Fruit fly (Drosophila melanogaster) whole organism, embryonic: Measurements from ENCODE around the gene Asator.

ENCODE experiments used
- Abd-B ChIP-seq: fragments of 200-800 bp; sonication (Bioruptor generic); optimal IDR thresholded peaks from 2 replicates; lab custom pipeline; 2018; ENCODE audit warnings: missing biosample characterization, mild to moderate bottlenecking, missing genetic modification characterization, moderate library complexity
- Adf1 ChIP-seq: fragments of 200-800 bp; sonication (Bioruptor generic); IDR thresholded peaks from 2 replicates; pipeline ENCODE4 v1.3.6; 2022; ENCODE audit warnings: missing biosample characterization, missing genetic modification characterization
- CG13894 ChIP-seq: fragments of 200-800 bp; sonication (Bioruptor generic); optimal IDR thresholded peaks from 3 replicates; lab custom pipeline; 2018; ENCODE audit warnings: missing biosample characterization, mild to moderate bottlenecking, missing genetic modification characterization, moderate library complexity
- CG14860 ChIP-seq: fragments of 200-800 bp; sonication (Bioruptor generic); IDR thresholded peaks from 3 replicates; pipeline ENCODE4 v1.3.6; 2022; ENCODE audit warnings: missing biosample characterization, missing genetic modification characterization; ENCODE audit not compliant: partially characterized antibody
- CG16779 ChIP-seq: fragments of 200-800 bp; sonication (Bioruptor generic); IDR thresholded peaks from 2 replicates; pipeline ENCODE4 v1.3.6; 2022; ENCODE audit warnings: missing biosample characterization, missing genetic modification characterization
- CG17186 ChIP-seq: fragments of 200-800 bp; sonication (Bioruptor generic); optimal IDR thresholded peaks from 3 replicates; lab custom pipeline; 2017; ENCODE audit warnings: missing biosample characterization, missing genetic modification reagents, missing genetic modification characterization
- CG1832 ChIP-seq: fragments of 200-800 bp; sonication (Bioruptor generic); optimal IDR thresholded peaks from 2 replicates; lab custom pipeline; 2017; ENCODE audit warnings: missing biosample characterization, mild to moderate bottlenecking, missing genetic modification characterization, inconsistent platforms
- CG18599 ChIP-seq: fragments of 200-800 bp; sonication (Bioruptor generic); optimal IDR thresholded peaks from 3 replicates; lab custom pipeline; 2017; ENCODE audit warnings: missing biosample characterization, missing genetic modification characterization, mild to moderate bottlenecking, moderate library complexity, missing genetic modification reagents
- CG2199 ChIP-seq: fragments of 200-800 bp; sonication (Bioruptor generic); IDR thresholded peaks from 3 replicates; pipeline ENCODE4 v1.3.6; 2022; ENCODE audit warnings: missing biosample characterization, missing genetic modification characterization
- CG30403 ChIP-seq: fragments of 200-800 bp; sonication (Bioruptor generic); optimal IDR thresholded peaks from 3 replicates; lab custom pipeline; 2016; ENCODE audit warnings: missing biosample characterization, missing genetic modification characterization
- CG3163 ChIP-seq: fragments of 200-800 bp; sonication (Bioruptor generic); optimal IDR thresholded peaks from 3 replicates; lab custom pipeline; 2016; ENCODE audit warnings: missing biosample characterization, missing genetic modification characterization
- CG32532 ChIP-seq: fragments of 200-800 bp; sonication (Bioruptor generic); IDR thresholded peaks from 2 replicates; pipeline ENCODE4 v1.3.6; 2022; ENCODE audit warnings: missing biosample characterization, missing genetic modification characterization
- CG42726 ChIP-seq: fragments of 200-800 bp; sonication (Bioruptor generic); IDR thresholded peaks from 2 replicates; pipeline ENCODE4 v1.3.6; 2022; ENCODE audit warnings: missing biosample characterization, missing genetic modification characterization; ENCODE audit not compliant: partially characterized antibody
- CG4360 ChIP-seq: fragments of 200-800 bp; sonication (Bioruptor generic); IDR thresholded peaks from 2 replicates; pipeline ENCODE4 v1.3.6; 2022; ENCODE audit warnings: missing biosample characterization, missing genetic modification characterization
- CG6175 ChIP-seq: fragments of 200-800 bp; sonication (Bioruptor generic); IDR thresholded peaks from 3 replicates; pipeline ENCODE4 v1.3.6; 2022; ENCODE audit warnings: missing biosample characterization, missing genetic modification characterization
- CG6689 ChIP-seq: fragments of 200-800 bp; sonication (Bioruptor generic); IDR thresholded peaks from 2 replicates; pipeline ENCODE4 v1.3.6; 2022; ENCODE audit warnings: missing biosample characterization, missing genetic modification characterization
- CG7357 ChIP-seq: fragments of 200-800 bp; sonication (Bioruptor generic); IDR thresholded peaks from 3 replicates; pipeline ENCODE4 v1.3.6; 2022; ENCODE audit warnings: missing biosample characterization, missing genetic modification characterization
- CG7556 ChIP-seq: fragments of 200-800 bp; sonication (Bioruptor generic); optimal IDR thresholded peaks from 2 replicates; lab custom pipeline; 2017; ENCODE audit warnings: missing biosample characterization, mild to moderate bottlenecking, missing genetic modification characterization
- CG8359 ChIP-seq: fragments of 200-800 bp; sonication (Bioruptor generic); optimal IDR thresholded peaks from 2 replicates; lab custom pipeline; 2017; ENCODE audit warnings: missing biosample characterization, mild to moderate bottlenecking, missing genetic modification characterization, borderline replicate concordance
- D19A ChIP-seq: fragments of 200-800 bp; optimal IDR thresholded peaks from 3 replicates; lab custom pipeline; 2019; ENCODE audit warnings: missing biosample characterization, mild to moderate bottlenecking, missing genetic modification characterization, moderate library complexity
- Dbx ChIP-seq: fragments of 200-800 bp; sonication (Bioruptor generic); IDR thresholded peaks from 3 replicates; pipeline ENCODE4 v1.3.6; 2022; ENCODE audit warnings: missing biosample characterization, missing genetic modification characterization
- Deaf1 ChIP-seq: fragments of 200-800 bp; optimal IDR thresholded peaks from 3 replicates; lab custom pipeline; 2019; ENCODE audit warnings: missing biosample characterization, mild to moderate bottlenecking, missing genetic modification characterization, moderate library complexity
- Hmr ChIP-seq: fragments of 200-800 bp; sonication (Bioruptor generic); optimal IDR thresholded peaks from 3 replicates; lab custom pipeline; 2017; ENCODE audit warnings: mild to moderate bottlenecking, missing biosample characterization, missing genetic modification reagents, missing genetic modification characterization
- Med ChIP-seq: fragments of 200-800 bp; sonication (Bioruptor generic); peaks from one replicate; lab custom pipeline; 2016; ENCODE audit warnings: missing biosample characterization, missing genetic modification characterization, mild to moderate bottlenecking, inconsistent platforms, moderate library complexity
- NFAT ChIP-seq: fragments of 200-800 bp; sonication (Bioruptor generic); IDR thresholded peaks from 2 replicates; pipeline ENCODE4 v1.3.6; 2022; ENCODE audit warnings: missing biosample characterization, missing genetic modification characterization
- Nf-YB ChIP-seq: fragments of 200-800 bp; sonication (Bioruptor generic); optimal IDR thresholded peaks from 3 replicates; lab custom pipeline; 2019; ENCODE audit warnings: missing biosample characterization, mild to moderate bottlenecking, missing genetic modification characterization, moderate library complexity
- Trl ChIP-seq, 3 experiments: fragments of >200 bp in 2 of 3; fragments of 200-800 bp in 1 of 3; sonication (Bioruptor generic) in 1 of 3; optimal IDR thresholded peaks; 2 replicates in 1 of 3; 3 replicates in 2 of 3; lab custom pipeline; 2016 to 2017; ENCODE audit warnings: missing biosample characterization in 1 of 3, missing genetic modification characterization in 1 of 3
- ab ChIP-seq: fragments of 200-800 bp; sonication (Bioruptor generic); optimal IDR thresholded peaks from 2 replicates; lab custom pipeline; 2016; ENCODE audit warnings: missing biosample characterization, missing genetic modification characterization
- abd-A ChIP-seq: fragments of 200-800 bp; sonication (Bioruptor generic); optimal IDR thresholded peaks from 3 replicates; lab custom pipeline; 2019; ENCODE audit warnings: missing biosample characterization, mild to moderate bottlenecking, missing genetic modification characterization, moderate library complexity
- ash1 ChIP-seq: fragments of 200-800 bp; sonication (Bioruptor generic); optimal IDR thresholded peaks from 2 replicates; lab custom pipeline; 2018; ENCODE audit warnings: missing biosample characterization, mild to moderate bottlenecking, missing genetic modification characterization
- bbx ChIP-seq: fragments of 200-800 bp; sonication (Bioruptor generic); IDR thresholded peaks from 2 replicates; pipeline ENCODE4 v1.3.6; 2022; ENCODE audit warnings: missing biosample characterization, missing genetic modification characterization; ENCODE audit not compliant: partially characterized antibody
- cg ChIP-seq: fragments of 200-800 bp; sonication (Bioruptor generic); optimal IDR thresholded peaks from 3 replicates; lab custom pipeline; 2019; ENCODE audit warnings: missing biosample characterization, mild to moderate bottlenecking, missing genetic modification characterization, moderate library complexity
- crol ChIP-seq: fragments of 200-800 bp; sonication (Bioruptor generic); IDR thresholded peaks from 2 replicates; pipeline ENCODE4 v1.3.6; 2022; ENCODE audit warnings: missing biosample characterization, missing genetic modification characterization
- eve ChIP-seq, 2 experiments: fragments of >200 bp; optimal IDR thresholded peaks; 2 replicates each; lab custom pipeline; 2017; ENCODE audit warnings: missing biosample characterization in 2 of 2, missing genetic modification characterization in 2 of 2
- lov ChIP-seq, 2 experiments: fragments of 200-800 bp in 1 of 2; fragments of >200 bp in 1 of 2; sonication (Bioruptor generic) in 1 of 2; IDR thresholded peaks in 1 of 2; optimal IDR thresholded peaks in 1 of 2; 2 replicates in 1 of 2; 3 replicates in 1 of 2; pipeline versions ENCODE4 v1.3.6 to Lab custom; 2017 to 2022; ENCODE audit warnings: missing biosample characterization in 1 of 2, missing genetic modification characterization in 1 of 2
- mirr ChIP-seq: fragments of 200-800 bp; sonication (Bioruptor generic); optimal IDR thresholded peaks from 3 replicates; lab custom pipeline; 2018; ENCODE audit warnings: missing biosample characterization, mild to moderate bottlenecking, missing genetic modification characterization
- onecut ChIP-seq: fragments of 200-800 bp; sonication (Bioruptor generic); IDR thresholded peaks from 2 replicates; pipeline ENCODE4 v1.3.6; 2022; ENCODE audit warnings: missing biosample characterization, missing genetic modification characterization
- prd ChIP-seq, 3 experiments: fragments of >200 bp in 2 of 3; fragments of 200-800 bp in 1 of 3; sonication (Bioruptor generic) in 1 of 3; optimal IDR thresholded peaks in 2 of 3; IDR thresholded peaks in 1 of 3; 2 replicates in 2 of 3; 3 replicates in 1 of 3; pipeline versions ENCODE4 v1.3.6 to Lab custom; 2017 to 2022; ENCODE audit warnings: missing biosample characterization in 1 of 3, missing genetic modification characterization in 1 of 3
- pros ChIP-seq: fragments of 200-800 bp; sonication (Bioruptor generic); optimal IDR thresholded peaks from 3 replicates; lab custom pipeline; 2019; ENCODE audit warnings: missing biosample characterization, mild to moderate bottlenecking, missing genetic modification characterization, moderate library complexity
- row ChIP-seq: fragments of 200-800 bp; sonication (Bioruptor generic); IDR thresholded peaks from 3 replicates; pipeline ENCODE4 v1.3.6; 2022; ENCODE audit warnings: missing biosample characterization, missing genetic modification characterization
- sd ChIP-seq: fragments of 200-800 bp; sonication (Bioruptor generic); optimal IDR thresholded peaks from 3 replicates; lab custom pipeline; 2018; ENCODE audit warnings: missing biosample characterization, mild to moderate bottlenecking, missing genetic modification characterization, moderate library complexity
- sens ChIP-seq: fragments of 200-800 bp; sonication (Bioruptor generic); peaks from one replicate; lab custom pipeline; 2016; ENCODE audit warnings: missing biosample characterization, missing genetic modification characterization
- seq ChIP-seq: fragments of 200-800 bp; sonication (Bioruptor generic); IDR thresholded peaks from 2 replicates; pipeline ENCODE4 v1.3.6; 2022; ENCODE audit warnings: missing biosample characterization, missing genetic modification characterization
- wor ChIP-seq: fragments of 200-800 bp; sonication (Bioruptor generic); IDR thresholded peaks from 2 replicates; pipeline ENCODE4 v1.3.6; 2022; ENCODE audit warnings: missing biosample characterization, missing genetic modification characterization
- z ChIP-seq: fragments of 200-800 bp; sonication (Bioruptor generic); IDR thresholded peaks from 3 replicates; pipeline ENCODE4 v1.3.6; 2022; ENCODE audit warnings: missing biosample characterization, missing genetic modification characterization
- zen ChIP-seq: fragments of 200-800 bp; sonication (Bioruptor generic); optimal IDR thresholded peaks from 3 replicates; lab custom pipeline; 2018; ENCODE audit warnings: missing biosample characterization, mild to moderate bottlenecking, missing genetic modification characterization, moderate library complexity

The Asator gene

dm6 chr4:505980-506614 is 17.3 kb upstream of the Asator start:
- TF ChIP-seq wor (GFP tag; lab: Robert Waterston, UW) (no peak), lov (optimal IDR thresholded peaks at IDR 0.05; lab: Kevin White, UChicago) (no peak), lov (GFP tag; IDR thresholded peaks at IDR 0.05; lab: Robert Waterston, UW) (no peak), cg (peak; percentile 70), row (GFP tag; lab: Robert Waterston, UW) (0 out of 3 replicates have a peak, but pooled peaks have one; percentile 7), ash1 (GFP tag; lab: Kevin White, UChicago) (peak; percentile 18), CG4360 (no peak), CG16779 (GFP tag; lab: Robert Waterston, UW) (no peak), sens (GFP tag; lab: Kevin White, UChicago) (peak; percentile 51), mirr (GFP tag; lab: Kevin White, UChicago) (no peak), z (0 out of 3 replicates have a peak, but pooled peaks have one; percentile 37), D19A (peak; percentile 67), pros (GFP tag; lab: Kevin White, UChicago) (peak; percentile 61), CG8359 (no peak), eve (GFP tag; optimal IDR thresholded peaks at IDR 0.05; lab: Kevin White, UChicago) (peak in 1 of 2 experiments; percentile 53), CG18599 (GFP tag; lab: Kevin White, UChicago) (peak; percentile 8), CG2199 (GFP tag; lab: Robert Waterston, UW) (peak; percentile 69; the same call in 2 of the 3 replicates), CG13894 (peak; percentile 33), crol (GFP tag; lab: Robert Waterston, UW) (peak; percentile 51), onecut (GFP tag; lab: Robert Waterston, UW) (peak; percentile 91)

DNA sequence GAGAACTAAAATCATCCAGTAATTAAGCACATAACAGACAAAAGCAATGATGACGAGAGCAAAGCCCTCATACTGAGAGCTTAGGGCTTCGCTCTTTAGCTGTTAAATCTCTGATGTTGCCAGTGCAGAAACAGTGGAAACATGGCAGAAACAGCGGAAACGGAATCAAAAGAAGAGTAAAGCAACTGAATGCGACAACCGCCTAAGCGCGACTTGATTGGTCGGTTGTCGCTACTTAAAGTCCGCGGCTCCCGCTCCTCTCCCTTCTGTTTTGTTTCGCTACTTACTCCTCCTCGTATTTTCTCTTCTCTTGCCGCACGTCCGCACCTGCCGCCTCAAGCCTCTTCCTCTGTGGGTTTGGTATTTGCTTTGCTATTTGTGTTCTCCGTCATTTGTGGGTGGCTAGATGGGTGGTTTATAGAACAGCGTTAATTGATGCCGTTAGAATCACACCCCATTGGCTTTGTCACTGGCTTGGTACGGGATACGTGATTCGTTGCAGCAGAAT is 16.4 kb upstream of the Asator start:
- TF ChIP-seq prd (optimal IDR thresholded peaks at IDR 0.05; lab: Kevin White, UChicago) (no peak), prd (GFP tag; IDR thresholded peaks at IDR 0.05; lab: Robert Waterston, UW) (no peak), Deaf1 (tag; lab: Kevin White, UChicago) (peak; percentile 79), CG1832 (GFP tag; lab: Kevin White, UChicago) (peak; percentile 13), NFAT (GFP tag; lab: Robert Waterston, UW) (no peak), sd (tag; lab: Kevin White, UChicago) (peak; percentile 18), abd-A (tag; lab: Kevin White, UChicago) (peak; percentile 76), CG7357 (GFP tag; lab: Robert Waterston, UW) (peak; percentile 50; the same call in 1 of the 3 replicates), zen (tag; lab: Kevin White, UChicago) (no peak), Hmr (GFP tag; lab: Kevin White, UChicago) (no peak), CG7556 (GFP tag; lab: Kevin White, UChicago) (no peak), CG30403 (GFP tag; lab: Kevin White, UChicago) (no peak), bbx (0 out of 2 replicates have a peak, but pooled peaks have one; percentile 14), Adf1 (GFP tag; lab: Robert Waterston, UW) (peak; percentile 38; the same call in 1 of the 2 replicates), Trl (optimal IDR thresholded peaks at IDR 0.05; lab: Kevin White, UChicago) (peak; percentile 57 to 91), Trl (GFP tag; optimal IDR thresholded peaks at IDR 0.05; lab: Kevin White, UChicago) (no peak), CG3163 (GFP tag; lab: Kevin White, UChicago) (peak; percentile 88), CG16779 (GFP tag; lab: Robert Waterston, UW) (0 out of 2 replicates have a peak, but pooled peaks have one; percentile 9), CG2199 (GFP tag; lab: Robert Waterston, UW) (0 out of 3 replicates have a peak, but pooled peaks have one; percentile 64), CG14860 (GFP tag; lab: Robert Waterston, UW) (0 out of 3 replicates have a peak, but pooled peaks have one; percentile 11), CG32532 (GFP tag; lab: Robert Waterston, UW) (0 out of 2 replicates have a peak, but pooled peaks have one; percentile 37), Nf-YB (GFP tag; lab: Kevin White, UChicago) (peak; percentile 93), CG6175 (GFP tag; lab: Robert Waterston, UW) (no peak), CG17186 (GFP tag; lab: Kevin White, UChicago) (no peak), ab (GFP tag; lab: Kevin White, UChicago) (no peak), Dbx (GFP tag; lab: Robert Waterston, UW) (peak; percentile 59; the same call in 1 of the 3 replicates), CG6689 (GFP tag; lab: Robert Waterston, UW) (no peak), pros (GFP tag; lab: Kevin White, UChicago) (peak; percentile 59), Abd-B (GFP tag; lab: Kevin White, UChicago) (no peak), seq (0 out of 2 replicates have a peak, but pooled peaks have one; percentile 9), Med (peak; percentile 75), CG42726 (GFP tag; lab: Robert Waterston, UW) (no peak)
